Fruit fly (Drosophila melanogaster): ENCODE results near the gene CG6738.

CG6738 gene

DNA sequence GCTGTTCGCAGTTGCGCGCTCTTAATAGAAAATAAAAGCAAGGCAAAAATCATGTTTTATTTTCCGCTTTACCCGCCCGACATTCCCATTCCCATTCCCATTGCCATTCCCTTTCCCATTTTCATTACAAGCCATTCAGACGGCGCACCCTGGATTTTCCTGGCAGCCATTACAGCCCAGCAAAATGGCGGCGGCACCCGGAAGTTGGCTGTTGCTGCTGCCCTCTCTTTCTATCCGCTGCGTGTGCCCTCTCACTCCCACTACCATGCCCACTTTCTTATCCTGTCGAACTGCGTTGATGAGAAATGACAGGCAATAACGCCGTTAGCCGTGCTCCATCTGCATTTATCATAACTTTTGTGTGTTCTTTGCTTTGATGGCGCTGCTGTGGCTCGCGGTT is 11.1 kb upstream of the CG6738 start:
- TF ChIP-seq EcR (GFP tag; optimal IDR thresholded peaks at IDR 0.05) = no peak

DNA sequence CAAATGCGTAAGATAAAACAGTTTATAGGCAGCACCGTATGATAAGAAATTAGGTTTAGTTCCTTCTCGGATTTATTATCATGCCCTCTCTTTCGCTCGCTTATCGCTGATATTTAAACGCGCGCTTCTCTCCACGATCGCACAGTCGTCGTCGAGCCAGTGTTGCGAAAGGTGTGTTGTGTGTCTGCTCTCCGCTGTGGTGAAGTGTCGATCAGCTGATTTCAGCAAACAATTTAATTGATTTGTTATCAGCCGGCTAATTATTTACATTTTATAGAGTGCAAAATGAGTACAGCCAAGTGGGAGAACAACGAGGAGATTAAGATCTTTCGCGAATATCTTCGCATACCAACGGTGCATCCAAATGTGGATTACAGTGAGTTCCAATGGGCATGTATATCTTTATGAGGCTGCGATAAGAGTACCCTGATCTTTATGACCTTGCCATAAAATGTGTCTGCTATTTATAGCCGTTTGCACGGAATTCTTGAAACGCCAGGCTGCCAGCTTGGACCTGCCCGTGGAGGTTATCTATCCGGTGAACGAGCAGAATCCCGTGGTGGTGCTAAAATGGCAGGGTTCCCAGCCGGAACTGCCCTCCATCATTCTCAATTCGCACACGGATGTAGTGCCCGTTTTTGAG is 7.6 kb upstream of the CG6738 start, which contains the start of the genes CG17110 and CG6726:
TSS of gene CG17110 (plus strand) at position 139 of the 643 bp plus-strand sequence.
TSS of gene CG6726 (plus strand) at position 139 of the 643 bp plus-strand sequence.
- TF ChIP-seq Pif1A (GFP tag; optimal IDR thresholded peaks at IDR 0.05) (no peak), CG8301 (tag; optimal IDR thresholded peaks at IDR 0.05) (no peak), rn (GFP tag; IDR thresholded peaks at IDR 0.05) (no peak), CG15710 (tag; optimal IDR thresholded peaks at IDR 0.05) (no peak), CG12605 (GFP tag; IDR thresholded peaks at IDR 0.05) (no peak)

DNA sequence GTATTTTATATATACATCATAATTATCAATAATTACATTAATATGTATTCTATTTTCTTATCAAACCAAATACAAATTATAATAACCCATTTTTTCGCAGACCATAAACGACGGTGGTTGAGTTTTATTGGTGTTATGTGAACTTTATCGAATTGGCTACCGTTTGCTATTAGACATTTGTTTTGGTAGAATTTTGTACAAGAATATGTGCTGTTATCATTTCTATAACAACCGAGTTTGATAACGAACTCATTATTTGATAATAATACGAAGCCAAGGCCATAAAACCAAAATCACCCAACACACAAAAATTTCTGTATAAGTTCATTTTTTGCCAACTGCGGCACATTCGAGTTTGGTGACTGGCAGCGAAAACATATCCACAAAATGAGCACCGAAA is 4.0 kb upstream of the CG6738 start, which contains the start of gene CG17109:
TSS of gene CG17109 (plus strand) at position 345 of the 400 bp plus-strand sequence.
- TF ChIP-seq gl (tag; optimal IDR thresholded peaks at IDR 0.05) (no peak), CG13204 (GFP tag; optimal IDR thresholded peaks at IDR 0.05) (no peak), CG10348 (GFP tag; IDR thresholded peaks at IDR 0.05) (no peak), D1 (tag; optimal IDR thresholded peaks at IDR 0.05) (no peak), EcR (GFP tag; optimal IDR thresholded peaks at IDR 0.05) (no peak), CG34367 (tag; optimal IDR thresholded peaks at IDR 0.05) (no peak), CG12605 (GFP tag; IDR thresholded peaks at IDR 0.05) (no peak), Pif1A (GFP tag; optimal IDR thresholded peaks at IDR 0.05) (no peak), Pif1B (GFP tag; optimal IDR thresholded peaks at IDR 0.05) (no peak), CG32121 (GFP tag; IDR thresholded peaks at IDR 0.05) (no peak), fd96Ca (GFP tag; IDR thresholded peaks at IDR 0.05) (no peak), CG17806 (tag; optimal IDR thresholded peaks at IDR 0.05) (no peak), CG14655 (GFP tag; optimal IDR thresholded peaks at IDR 0.05) (no peak), CG8301 (tag; optimal IDR thresholded peaks at IDR 0.05) (no peak), Snoo (tag; optimal IDR thresholded peaks at IDR 0.05) (no peak), CG15710 (tag; optimal IDR thresholded peaks at IDR 0.05) (no peak), rn (GFP tag; IDR thresholded peaks at IDR 0.05) (no peak), CG9948 (tag; optimal IDR thresholded peaks at IDR 0.05) (no peak), CG4496 (GFP tag; IDR thresholded peaks at IDR 0.05) (no peak)

DNA sequence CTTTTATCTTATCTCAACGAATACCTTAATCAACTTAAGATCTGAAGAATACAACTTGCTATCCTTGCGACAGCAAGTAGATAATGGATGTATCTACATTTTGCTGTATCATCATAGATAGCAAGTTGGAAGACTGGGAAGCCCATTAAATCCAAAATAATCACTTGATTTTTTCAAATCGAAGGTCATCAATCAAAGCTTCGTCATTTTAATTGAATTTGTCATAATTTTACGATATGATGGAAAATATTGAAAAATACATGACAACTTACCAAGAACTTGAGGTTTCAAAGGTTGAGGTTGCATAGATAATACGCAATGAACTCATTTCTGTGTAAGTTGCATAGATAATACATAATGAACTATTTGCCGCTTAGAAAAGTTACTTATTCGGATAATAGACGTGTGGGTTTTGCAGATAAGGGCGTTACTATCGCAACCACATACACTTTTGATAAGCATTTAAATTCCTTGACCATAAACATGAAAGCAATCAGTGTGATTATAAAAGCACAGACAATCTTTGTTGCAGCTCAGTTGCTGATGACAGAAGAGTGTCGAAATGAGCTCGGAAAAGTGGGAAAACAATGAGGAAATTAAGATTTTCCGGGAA is 2.0 kb upstream of the CG6738 start, which contains the start of gene CG6733:
TSS of gene CG6733 (plus strand) at position 532 of the 613 bp plus-strand sequence.
- TF ChIP-seq EcR (GFP tag; optimal IDR thresholded peaks at IDR 0.05) (no peak), Pif1A (GFP tag; optimal IDR thresholded peaks at IDR 0.05) (no peak), D1 (tag; optimal IDR thresholded peaks at IDR 0.05) (no peak), fd96Ca (GFP tag; IDR thresholded peaks at IDR 0.05) (no peak), CG12605 (GFP tag; IDR thresholded peaks at IDR 0.05) (no peak), CG14655 (GFP tag; optimal IDR thresholded peaks at IDR 0.05) (no peak)

DNA sequence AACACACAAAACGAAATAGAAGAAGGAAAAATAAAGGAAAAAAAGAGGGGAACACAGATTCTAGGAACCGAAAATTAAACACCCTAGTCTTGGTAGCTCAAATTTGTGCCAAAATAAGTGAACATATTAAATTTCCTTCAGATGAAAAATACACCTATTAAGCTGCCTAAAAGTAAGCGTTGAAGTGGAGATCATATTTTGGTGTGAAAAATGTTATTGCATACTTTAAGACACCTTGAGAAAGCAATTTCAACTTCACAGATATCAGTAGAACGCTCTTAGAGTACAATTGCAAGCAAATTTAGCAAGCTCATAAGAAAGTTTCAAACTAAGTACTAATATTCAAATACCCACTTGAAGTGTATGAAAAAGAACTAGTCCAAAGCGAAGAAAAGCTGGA is 11.4 kb downstream of the CG6738 start:
- TF ChIP-seq fd96Ca (GFP tag; IDR thresholded peaks at IDR 0.05) = no peak
- peak; percentile 15 for TF ChIP-seq CG8301 (tag; optimal IDR thresholded peaks at IDR 0.05)
- no peak for TF ChIP-seq EcR (GFP tag; optimal IDR thresholded peaks at IDR 0.05)
- no peak for TF ChIP-seq D1 (tag; optimal IDR thresholded peaks at IDR 0.05)
- TF ChIP-seq CG32121 (GFP tag; IDR thresholded peaks at IDR 0.05) = no peak
- TF ChIP-seq CG14655 (GFP tag; optimal IDR thresholded peaks at IDR 0.05) = peak; percentile 13
- no peak for TF ChIP-seq gl (tag; optimal IDR thresholded peaks at IDR 0.05)

DNA sequence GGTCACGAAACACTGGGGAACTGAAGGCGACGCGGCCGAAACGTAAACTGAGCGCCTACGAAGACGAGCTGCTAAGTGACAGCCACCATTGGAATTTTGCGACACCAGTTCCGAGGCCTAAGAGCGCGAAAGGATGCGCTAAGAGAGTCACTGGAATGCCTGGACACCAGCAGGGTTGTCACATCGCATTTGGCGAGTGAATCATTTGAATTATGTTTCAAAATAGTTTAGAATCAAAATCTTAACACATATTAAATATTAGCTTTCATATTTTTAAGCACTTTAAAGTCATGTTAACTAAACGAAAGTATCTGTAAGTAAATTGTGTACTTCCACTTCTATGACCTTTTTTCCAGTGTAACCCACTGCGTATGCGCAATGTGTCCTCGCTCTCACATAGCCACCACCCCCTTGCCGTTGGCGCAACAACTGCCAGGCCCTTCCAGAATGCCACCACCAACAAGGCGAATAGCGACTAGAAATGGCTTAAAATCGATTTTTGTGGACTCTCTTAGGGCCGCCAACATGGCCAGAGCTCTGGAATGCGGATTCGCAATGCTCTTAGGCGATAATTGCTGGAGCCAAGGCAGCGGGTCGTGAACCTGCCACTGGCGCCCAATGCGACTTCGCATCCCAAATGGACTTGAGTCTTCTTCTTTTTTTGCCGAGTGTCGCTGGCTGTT is 13.5 kb downstream of the CG6738 start, which contains the start of gene Cow:
TSS of gene Cow (minus strand) at position 51 of the 683 bp plus-strand sequence.
- TF ChIP-seq CG17806 (tag; optimal IDR thresholded peaks at IDR 0.05) (peak; percentile 29), EcR (GFP tag; optimal IDR thresholded peaks at IDR 0.05) (no peak), CG13204 (GFP tag; optimal IDR thresholded peaks at IDR 0.05) (no peak), rn (GFP tag; IDR thresholded peaks at IDR 0.05) (no peak), CG14655 (GFP tag; optimal IDR thresholded peaks at IDR 0.05) (peak; percentile 53), CG8159 (tag; optimal IDR thresholded peaks at IDR 0.05) (peak; percentile 64), CG32121 (GFP tag; IDR thresholded peaks at IDR 0.05) (0 out of 2 replicates have a peak, but pooled peaks have one; percentile 39), CG12605 (GFP tag; IDR thresholded peaks at IDR 0.05) (no peak), CG9948 (tag; optimal IDR thresholded peaks at IDR 0.05) (peak; percentile 40), CG4496 (GFP tag; IDR thresholded peaks at IDR 0.05) (peak; percentile 66; the same call in 2 of the 3 replicates), Snoo (tag; optimal IDR thresholded peaks at IDR 0.05) (no peak), Ets98B (GFP tag; IDR thresholded peaks at IDR 0.05) (peak; percentile 63), CG34367 (tag; optimal IDR thresholded peaks at IDR 0.05) (peak; percentile 34), CG8301 (tag; optimal IDR thresholded peaks at IDR 0.05) (peak; percentile 45), Pif1A (GFP tag; optimal IDR thresholded peaks at IDR 0.05) (peak; percentile 23), D1 (tag; optimal IDR thresholded peaks at IDR 0.05) (no peak), fd96Ca (GFP tag; IDR thresholded peaks at IDR 0.05) (peak; percentile 60; the same call in 1 of the 3 replicates), Pif1B (GFP tag; optimal IDR thresholded peaks at IDR 0.05) (peak; percentile 14), CG10348 (GFP tag; IDR thresholded peaks at IDR 0.05) (no peak), gl (tag; optimal IDR thresholded peaks at IDR 0.05) (no peak), CG15710 (tag; optimal IDR thresholded peaks at IDR 0.05) (peak; percentile 56)
